Fruit fly (Drosophila melanogaster) whole organism, prepupa: Measurements from ENCODE around the gene Bet1.
A peak's percentile ranks its signal among the peaks of the same experiment; 100 is the strongest.

Experiments used
- CG10631 ChIP-seq: fragments of 200-800 bp; sonication (Bioruptor generic); optimal IDR thresholded peaks from 2 replicates; lab custom pipeline; 2016; ENCODE audit warnings: missing biosample characterization, missing genetic modification characterization
- CG10669 ChIP-seq: fragments of 200-800 bp; sonication (Bioruptor generic); optimal IDR thresholded peaks from 3 replicates; lab custom pipeline; 2018; ENCODE audit warnings: missing biosample characterization, mild to moderate bottlenecking, missing genetic modification characterization, moderate library complexity
- CG11762 ChIP-seq: fragments of 200-800 bp; sonication (Bioruptor generic); optimal IDR thresholded peaks from 3 replicates; lab custom pipeline; 2016; ENCODE audit warnings: missing biosample characterization, missing genetic modification characterization; ENCODE audit not compliant: insufficient read depth
- CG11902 ChIP-seq: fragments of 200-800 bp; sonication (Bioruptor generic); optimal IDR thresholded peaks from 3 replicates; lab custom pipeline; 2016; ENCODE audit warnings: missing biosample characterization, missing genetic modification characterization
- CG1621 ChIP-seq: fragments of 200-800 bp; sonication (Bioruptor generic); optimal IDR thresholded peaks from 3 replicates; lab custom pipeline; 2018; ENCODE audit warnings: missing biosample characterization, mild to moderate bottlenecking, missing genetic modification characterization
- CG16779 ChIP-seq: fragments of 200-800 bp; sonication (Bioruptor generic); optimal IDR thresholded peaks from 3 replicates; lab custom pipeline; 2017; ENCODE audit warnings: missing biosample characterization, mild to moderate bottlenecking, missing genetic modification characterization
- CG31627 ChIP-seq: fragments of 200-800 bp; sonication (Bioruptor generic); optimal IDR thresholded peaks from 3 replicates; lab custom pipeline; 2016; ENCODE audit warnings: missing biosample characterization, missing genetic modification characterization
- CG34406 ChIP-seq: fragments of 200-800 bp; sonication (Bioruptor generic); optimal IDR thresholded peaks from 3 replicates; lab custom pipeline; 2016; ENCODE audit warnings: missing biosample characterization, missing genetic modification characterization
- CG4318 ChIP-seq: fragments of 200-800 bp; sonication (Bioruptor generic); optimal IDR thresholded peaks from 3 replicates; lab custom pipeline; 2017; ENCODE audit warnings: missing biosample characterization, mild to moderate bottlenecking, missing genetic modification characterization
- CG6163 ChIP-seq: fragments of 200-800 bp; sonication (Bioruptor generic); IDR thresholded peaks from 3 replicates; pipeline ENCODE4 v1.3.6; 2022; ENCODE audit warnings: missing biosample characterization, missing genetic modification characterization
- CG6792 ChIP-seq: fragments of 200-800 bp; sonication (Bioruptor generic); optimal IDR thresholded peaks from 3 replicates; lab custom pipeline; 2016; ENCODE audit warnings: missing biosample characterization, missing genetic modification characterization
- CG6854 ChIP-seq: fragments of 200-800 bp; sonication (Bioruptor generic); optimal IDR thresholded peaks from 2 replicates; lab custom pipeline; 2017; ENCODE audit warnings: missing biosample characterization, mild to moderate bottlenecking, missing genetic modification characterization
- CG8119 ChIP-seq: fragments of 200-800 bp; sonication (Bioruptor generic); IDR thresholded peaks from 3 replicates; pipeline ENCODE4 v1.3.6; 2022; ENCODE audit warnings: missing biosample characterization, missing genetic modification characterization
- CG8632 ChIP-seq: fragments of 200-800 bp; sonication (Bioruptor generic); optimal IDR thresholded peaks from 3 replicates; lab custom pipeline; 2016; ENCODE audit warnings: missing biosample characterization, missing genetic modification characterization
- Eip78C ChIP-seq: fragments of 200-800 bp; sonication (Bioruptor generic); peaks from one replicate; lab custom pipeline; 2016; ENCODE audit warnings: missing biosample characterization, missing genetic modification characterization
- Ets21C ChIP-seq: fragments of 200-800 bp; sonication (Bioruptor generic); optimal IDR thresholded peaks from 3 replicates; lab custom pipeline; 2016; ENCODE audit warnings: missing biosample characterization, missing genetic modification characterization
- Ets96B ChIP-seq: fragments of 200-800 bp; optimal IDR thresholded peaks from 2 replicates; lab custom pipeline; 2019; ENCODE audit warnings: missing biosample characterization, mild to moderate bottlenecking, missing genetic modification characterization, moderate library complexity
- Hr38 ChIP-seq: sonication (Bioruptor generic); optimal IDR thresholded peaks from 2 replicates; lab custom pipeline; 2016; ENCODE audit warnings: missing biosample characterization, missing genetic modification characterization
- Hr4 ChIP-seq: fragments of 200-800 bp; sonication (Bioruptor generic); optimal IDR thresholded peaks from 3 replicates; lab custom pipeline; 2016; ENCODE audit warnings: missing biosample characterization, missing genetic modification characterization
- Lpt ChIP-seq: fragments of 200-800 bp; sonication (Bioruptor generic); optimal IDR thresholded peaks from 3 replicates; lab custom pipeline; 2016; ENCODE audit warnings: missing biosample characterization, missing genetic modification characterization
- Smox ChIP-seq: fragments of 200-800 bp; sonication (Bioruptor generic); optimal IDR thresholded peaks from 3 replicates; lab custom pipeline; 2016; ENCODE audit warnings: missing biosample characterization, missing genetic modification characterization
- Sox102F ChIP-seq: fragments of 200-800 bp; sonication (Bioruptor generic); optimal IDR thresholded peaks from 2 replicates; lab custom pipeline; 2016; ENCODE audit warnings: missing biosample characterization, mild to moderate bottlenecking, missing genetic modification characterization
- achi ChIP-seq: fragments of 200-800 bp; sonication (Bioruptor generic); optimal IDR thresholded peaks from 3 replicates; lab custom pipeline; 2016; ENCODE audit warnings: missing biosample characterization, missing genetic modification characterization
- dsx ChIP-seq: fragments of 200-800 bp; optimal IDR thresholded peaks from 3 replicates; lab custom pipeline; 2019; ENCODE audit warnings: missing biosample characterization, mild to moderate bottlenecking, missing genetic modification characterization, moderate library complexity; ENCODE audit not compliant: poor library complexity, severe bottlenecking
- eg ChIP-seq: fragments of 200-800 bp; sonication (Bioruptor generic); IDR thresholded peaks from 3 replicates; pipeline ENCODE4 v1.3.6; 2022; ENCODE audit warnings: missing biosample characterization, missing genetic modification characterization
- esn ChIP-seq: fragments of 200-800 bp; sonication (Bioruptor generic); optimal IDR thresholded peaks from 2 replicates; lab custom pipeline; 2016; ENCODE audit warnings: missing biosample characterization, mild to moderate bottlenecking, missing genetic modification characterization, moderate library complexity
- fd59A ChIP-seq: fragments of 200-800 bp; sonication (Bioruptor generic); optimal IDR thresholded peaks from 2 replicates; lab custom pipeline; 2017; ENCODE audit warnings: missing biosample characterization, mild to moderate bottlenecking, missing genetic modification characterization, missing genetic modification reagents
- fkh ChIP-seq: fragments of 200-800 bp; sonication (Bioruptor generic); optimal IDR thresholded peaks from 3 replicates; lab custom pipeline; 2017; ENCODE audit warnings: missing biosample characterization, mild to moderate bottlenecking, missing genetic modification characterization, moderate library complexity
- lz ChIP-seq: fragments of 200-800 bp; sonication (Bioruptor generic); optimal IDR thresholded peaks from 3 replicates; lab custom pipeline; 2016; ENCODE audit warnings: missing biosample characterization, missing genetic modification characterization
- spab ChIP-seq: fragments of 200-800 bp; sonication (Bioruptor generic); optimal IDR thresholded peaks from 2 replicates; lab custom pipeline; 2017; ENCODE audit warnings: missing biosample characterization, mild to moderate bottlenecking, missing genetic modification characterization, missing genetic modification reagents
- ss ChIP-seq, 2 experiments: fragments of 200-800 bp; sonication (Bioruptor generic); optimal IDR thresholded peaks; 2 replicates in 1 of 2; 3 replicates in 1 of 2; lab custom pipeline; 2017 to 2018; ENCODE audit warnings: mild to moderate bottlenecking in 2 of 2, missing biosample characterization in 2 of 2, missing genetic modification characterization in 2 of 2, moderate library complexity in 1 of 2
- topi ChIP-seq: fragments of 200-800 bp; sonication (Bioruptor generic); optimal IDR thresholded peaks from 3 replicates; lab custom pipeline; 2016; ENCODE audit warnings: missing biosample characterization, missing genetic modification characterization
- vri ChIP-seq: fragments of 200-800 bp; sonication (Bioruptor generic); optimal IDR thresholded peaks from 3 replicates; lab custom pipeline; 2016; ENCODE audit warnings: missing biosample characterization, mild to moderate bottlenecking, missing genetic modification characterization

Gene Bet1

DNA sequence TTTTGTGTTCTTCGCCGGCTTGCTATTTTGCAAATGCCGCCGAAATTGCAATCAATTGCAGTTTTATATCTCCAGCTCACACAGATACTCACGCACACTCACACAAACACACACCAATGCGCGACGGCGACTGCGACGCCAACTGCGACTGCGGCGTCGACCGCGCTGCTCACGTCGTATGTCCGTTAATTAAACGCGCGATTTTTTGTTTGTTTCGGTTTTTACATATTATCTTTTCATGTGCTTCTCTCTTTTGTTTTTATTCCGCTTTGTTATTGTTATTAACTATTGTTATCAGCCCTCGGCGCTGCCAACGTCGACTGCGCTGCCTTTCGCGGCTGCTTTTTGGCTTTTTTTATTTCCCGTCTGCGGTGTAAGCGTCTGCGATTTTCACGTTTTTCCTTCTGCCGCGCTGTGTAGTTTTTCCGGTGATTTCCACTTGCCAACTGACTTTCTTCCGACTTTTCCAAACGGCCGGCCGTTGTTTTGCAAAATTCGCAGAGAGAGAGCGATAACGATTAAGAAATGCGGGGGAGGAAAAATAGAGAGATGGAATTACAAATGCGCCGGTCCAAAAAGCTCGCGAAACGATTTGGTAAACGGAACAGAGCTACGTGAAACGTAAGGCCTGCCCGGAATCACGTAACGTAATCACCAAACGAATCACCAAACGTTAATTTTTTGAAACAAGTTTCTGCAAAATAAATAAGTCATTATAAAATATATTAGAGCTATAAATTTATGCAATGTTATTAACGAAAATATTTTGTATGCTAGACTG, 26.1 kb upstream of the Bet1 start, which contains the start of gene fz2:
fz2 (minus strand) TSS at position 452 of the 781 bp plus-strand sequence.
- TF ChIP-seq eg (0 out of 3 replicates have a peak, but pooled peaks have one; percentile 8), achi (GFP tag; lab: Kevin White, UChicago) (no peak), CG6163 (0 out of 3 replicates have a peak, but pooled peaks have one; percentile 15), CG6854 (GFP tag; lab: Kevin White, UChicago) (no peak), CG8119 (GFP tag; lab: Robert Waterston, UW) (peak; percentile 25; the same call in 1 of the 3 replicates), Eip78C (GFP tag; lab: Kevin White, UChicago) (peak; percentile 7)

DNA sequence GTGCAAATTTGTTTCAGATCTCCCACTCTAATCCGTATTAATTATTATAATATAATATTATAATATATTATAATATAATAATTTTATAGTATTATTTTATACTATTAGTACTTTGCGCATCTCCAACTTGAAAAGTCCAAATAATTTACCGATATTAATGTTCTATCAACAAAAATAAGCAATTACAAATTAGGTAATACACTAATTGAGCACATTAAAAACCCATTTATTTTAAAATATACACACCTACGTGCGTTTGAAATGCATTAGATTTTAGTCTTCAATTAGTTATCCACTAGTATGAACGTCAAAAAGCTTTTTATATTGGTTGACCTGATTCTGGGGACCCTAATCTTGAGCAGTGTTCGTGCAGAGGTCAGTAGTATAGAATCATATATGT, 25.1 kb upstream of the Bet1 start, which contains the start of gene CG33647:
CG33647 (plus strand) TSS at position 301 of the 400 bp plus-strand sequence.
- no peak for TF ChIP-seq esn (GFP tag; lab: Kevin White, UChicago)
- TF ChIP-seq dsx (GFP tag; lab: Kevin White, UChicago): no peak
- TF ChIP-seq CG31627: no peak
- TF ChIP-seq Ets21C (GFP tag; lab: Kevin White, UChicago): no peak
- no peak for TF ChIP-seq CG6792 (GFP tag; lab: Kevin White, UChicago)
- no peak for TF ChIP-seq CG11762 (GFP tag; lab: Kevin White, UChicago)
- no peak for TF ChIP-seq spab (GFP tag; lab: Kevin White, UChicago)
- no peak for TF ChIP-seq CG16779
- no peak for TF ChIP-seq achi (GFP tag; lab: Kevin White, UChicago)
- TF ChIP-seq vri: no peak

DNA sequence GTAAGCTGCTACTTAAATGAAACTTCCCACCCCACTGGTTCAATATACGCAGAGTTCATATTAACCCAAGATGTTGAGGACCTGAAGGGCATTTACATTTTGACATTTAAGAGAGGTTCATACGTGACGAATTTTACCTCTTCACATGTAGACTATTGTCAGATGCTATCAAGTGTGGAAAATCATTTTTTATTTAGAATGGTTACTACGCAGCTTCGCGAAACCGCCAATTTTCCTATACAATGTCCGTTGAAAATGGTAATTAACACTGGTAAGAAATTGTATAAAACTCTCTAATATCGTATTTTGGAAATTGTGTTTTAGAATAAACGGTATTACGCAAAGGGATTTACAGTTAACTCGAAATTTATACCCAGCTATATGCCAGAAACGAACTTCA, 24.6 kb upstream of the Bet1 start:
- TF ChIP-seq CG6163 (no peak), CG34406 (GFP tag; lab: Kevin White, UChicago) (no peak), CG4318 (no peak), Hr38 (GFP tag; lab: Kevin White, UChicago) (no peak), Smox (GFP tag; lab: Kevin White, UChicago) (no peak), Hr4 (GFP tag; lab: Kevin White, UChicago) (no peak), CG8119 (GFP tag; lab: Robert Waterston, UW) (no peak), topi (GFP tag; lab: Kevin White, UChicago) (no peak), Sox102F (no peak), fkh (GFP tag; lab: Kevin White, UChicago) (no peak), fd59A (GFP tag; lab: Kevin White, UChicago) (no peak), CG10669 (GFP tag; lab: Kevin White, UChicago) (no peak), lz (GFP tag; lab: Kevin White, UChicago) (no peak), CG10631 (GFP tag; lab: Kevin White, UChicago) (no peak), CG8632 (no peak), ss (GFP tag; optimal IDR thresholded peaks at IDR 0.05; lab: Kevin White, UChicago) (no peak), CG6854 (GFP tag; lab: Kevin White, UChicago) (no peak), CG11902 (GFP tag; lab: Kevin White, UChicago) (no peak), CG1621 (tag; lab: Kevin White, UChicago) (no peak)

DNA sequence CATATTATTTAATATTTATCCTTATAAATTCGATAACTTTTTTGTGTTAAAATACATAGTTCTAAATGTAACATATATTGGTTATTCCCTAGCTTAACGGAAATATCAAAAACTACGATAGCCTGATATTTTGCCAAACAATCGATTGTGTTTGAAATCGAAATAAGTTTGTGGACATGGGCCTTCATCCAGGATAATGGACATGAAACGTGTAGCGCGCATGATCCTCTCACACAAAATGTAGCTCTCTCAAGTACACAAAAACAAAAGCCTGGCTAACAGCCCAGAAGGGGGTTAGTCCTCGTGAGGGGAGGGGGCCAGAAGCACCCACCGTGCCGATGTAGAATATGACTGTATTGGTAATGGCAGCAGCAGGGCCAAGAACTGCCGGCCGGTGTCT, 23.4 kb upstream of the Bet1 start:
- TF ChIP-seq Ets96B (tag; lab: Kevin White, UChicago) (no peak), Hr38 (GFP tag; lab: Kevin White, UChicago) (no peak), vri (no peak), Lpt (GFP tag; lab: Kevin White, UChicago) (no peak)
